Worm (Caenorhabditis elegans): ENCODE data around the gene nkb-3.

The nkb-3 gene

DNA sequence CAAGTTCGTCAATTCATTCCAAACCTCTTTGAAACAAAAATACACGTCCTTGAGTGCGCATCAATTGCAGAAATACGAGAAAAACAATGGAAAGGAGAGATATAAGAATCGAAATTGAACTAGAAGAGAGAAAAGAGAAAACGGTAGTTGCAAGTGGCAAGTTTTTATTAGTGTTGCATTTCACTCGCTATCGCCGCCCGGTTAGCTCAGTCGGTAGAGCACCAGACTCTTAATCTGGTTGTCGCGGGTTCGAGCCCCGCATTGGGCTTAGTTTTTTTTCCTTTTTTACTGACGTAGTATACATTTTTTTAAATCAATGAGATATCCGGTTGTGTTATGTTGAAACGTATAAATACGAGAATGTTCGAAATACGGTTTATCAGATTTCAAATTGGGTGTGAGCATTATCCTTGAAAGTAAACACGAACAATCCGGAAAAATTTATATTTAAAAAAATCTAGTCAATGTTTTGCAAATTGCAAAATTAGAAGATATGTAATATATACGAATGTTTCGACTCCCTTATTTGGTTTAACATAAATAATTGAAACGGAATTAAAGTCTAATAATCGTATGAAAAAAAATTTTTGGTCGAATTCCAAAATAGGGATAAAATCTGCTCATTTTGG lies 11.2 kb upstream of the nkb-3 start (continued):
- TF ChIP-seq gmeb-2 (tag; optimal IDR thresholded peaks at IDR 0.05) (peak; percentile 43), hlh-15 (tag; optimal IDR thresholded peaks at IDR 0.05) (peak; percentile 4), pat-9 (tag; optimal IDR thresholded peaks at IDR 0.05) (peak; percentile 21), che-1 (tag; optimal IDR thresholded peaks at IDR 0.05) (peak; percentile 32), syd-9 (tag; optimal IDR thresholded peaks at IDR 0.05) (no peak), sox-2 (GFP tag; IDR thresholded peaks at IDR 0.05) (no peak), ets-4 (tag; optimal IDR thresholded peaks at IDR 0.05) (no peak), eyg-1 (tag; optimal IDR thresholded peaks at IDR 0.05) (no peak), dve-1 (tag; optimal IDR thresholded peaks at IDR 0.05) (peak; percentile 36), madf-2 (tag; optimal IDR thresholded peaks at IDR 0.05) (peak; percentile 11), ceh-9 (tag; optimal IDR thresholded peaks at IDR 0.05) (no peak), unc-55 (GFP tag; optimal IDR thresholded peaks at IDR 0.05) (no peak), ceh-22 (tag; optimal IDR thresholded peaks at IDR 0.05) (no peak)

DNA sequence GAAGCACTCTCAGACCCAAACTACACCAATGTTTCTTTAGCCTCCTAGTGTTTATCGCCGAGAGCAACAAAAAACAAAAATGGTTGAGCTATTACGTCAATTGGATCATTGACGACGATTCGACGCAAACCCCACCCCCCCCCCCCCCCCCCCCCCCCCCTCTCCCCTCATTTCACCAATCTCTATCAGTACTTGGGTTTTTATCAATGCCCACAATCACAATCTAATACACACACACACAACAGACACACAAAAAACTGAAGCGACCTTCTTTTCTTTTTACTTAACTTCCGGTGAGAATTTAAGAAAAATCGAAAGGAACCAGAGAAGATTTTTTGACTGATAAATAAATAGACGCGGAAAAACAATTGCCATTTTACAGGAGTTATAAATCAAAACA lies 5.2 kb upstream of the nkb-3 start:
- TF ChIP-seq eyg-1 (tag; optimal IDR thresholded peaks at IDR 0.05), result no peak
- TF ChIP-seq hlh-30 (tag; optimal IDR thresholded peaks at IDR 0.05; ENCODE audit: insufficient read depth), result no peak
- no peak for TF ChIP-seq hlh-8 (tag; optimal IDR thresholded peaks at IDR 0.05)
- no peak for TF ChIP-seq ceh-18 (tag; optimal IDR thresholded peaks at IDR 0.05)
- no peak for TF ChIP-seq odd-2 (tag; optimal IDR thresholded peaks at IDR 0.05)
- TF ChIP-seq zip-5 (tag; optimal IDR thresholded peaks at IDR 0.05), result no peak
- no peak for TF ChIP-seq ama-1 (optimal IDR thresholded peaks at IDR 0.05)
- TF ChIP-seq ahr-1 (tag; optimal IDR thresholded peaks at IDR 0.05), result no peak
- no peak for TF ChIP-seq sox-4 (tag; optimal IDR thresholded peaks at IDR 0.05)
- TF ChIP-seq ceh-34 (tag; optimal IDR thresholded peaks at IDR 0.05), result no peak
- TF ChIP-seq unc-86 (tag; optimal IDR thresholded peaks at IDR 0.05), result no peak
- TF ChIP-seq ceh-24 (tag; optimal IDR thresholded peaks at IDR 0.05), result no peak

DNA sequence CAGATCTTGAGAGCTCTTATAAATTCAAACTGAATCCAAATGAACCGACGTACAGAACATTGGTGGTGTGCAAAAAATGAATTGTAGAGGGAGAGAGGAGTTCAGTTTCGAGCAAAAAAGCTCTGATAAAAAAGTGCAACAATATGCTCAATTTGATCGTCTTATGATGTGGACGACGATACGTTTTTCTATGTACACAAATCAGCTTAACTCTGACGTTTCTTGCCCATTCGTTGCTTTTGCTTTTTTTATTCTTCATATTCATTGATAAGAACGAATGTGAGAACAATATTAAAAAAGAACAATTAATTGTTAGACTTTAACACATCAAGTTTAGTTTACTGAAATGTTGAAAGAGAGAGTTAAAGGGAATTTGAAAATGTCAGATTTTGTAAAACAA lies 3.8 kb upstream of the nkb-3 start:
- TF ChIP-seq hlh-8 (tag; optimal IDR thresholded peaks at IDR 0.05) (no peak), fkh-6 (tag; optimal IDR thresholded peaks at IDR 0.05) (no peak), lim-6 (tag; optimal IDR thresholded peaks at IDR 0.05) (no peak), mec-3 (tag; optimal IDR thresholded peaks at IDR 0.05; ENCODE audit: borderline replicate concordance) (no peak), fax-1 (tag; optimal IDR thresholded peaks at IDR 0.05) (no peak), ceh-14 (tag; optimal IDR thresholded peaks at IDR 0.05) (no peak), K02D7.2 (tag; optimal IDR thresholded peaks at IDR 0.05) (no peak), sdc-2 (tag; optimal IDR thresholded peaks at IDR 0.05) (no peak), dmd-4 (tag; optimal IDR thresholded peaks at IDR 0.05; ENCODE audit: borderline replicate concordance) (no peak), ets-4 (tag; optimal IDR thresholded peaks at IDR 0.05) (no peak), ref-2 (tag; optimal IDR thresholded peaks at IDR 0.05) (no peak), dve-1 (tag; optimal IDR thresholded peaks at IDR 0.05) (no peak), ama-1 (optimal IDR thresholded peaks at IDR 0.05) (no peak), ceh-31 (tag; optimal IDR thresholded peaks at IDR 0.05) (no peak), hlh-30 (tag; optimal IDR thresholded peaks at IDR 0.05; ENCODE audit: insufficient read depth) (no peak)

DNA sequence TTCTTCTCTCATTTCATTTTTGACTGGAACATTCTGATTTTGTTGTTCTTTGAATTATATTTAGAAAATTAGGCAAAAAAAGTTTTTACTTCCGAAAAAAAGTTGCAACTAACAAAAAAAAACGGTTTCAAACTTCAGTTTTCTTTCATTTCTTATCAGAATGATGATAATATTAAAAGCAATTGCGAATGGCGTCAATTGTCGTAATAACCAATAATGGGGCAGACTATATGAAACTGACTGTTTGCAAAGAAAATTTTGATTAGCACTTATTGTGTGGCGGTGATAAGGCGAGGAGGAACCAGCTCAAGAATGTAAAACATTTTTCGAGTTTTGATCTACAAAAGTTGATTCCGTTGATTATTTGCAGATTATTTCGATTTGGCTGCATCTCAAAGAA lies 2.4 kb upstream of the nkb-3 start:
- TF ChIP-seq elt-2 (tag; optimal IDR thresholded peaks at IDR 0.05) (peak; percentile 65), pha-2 (tag; optimal IDR thresholded peaks at IDR 0.05) (no peak)

DNA sequence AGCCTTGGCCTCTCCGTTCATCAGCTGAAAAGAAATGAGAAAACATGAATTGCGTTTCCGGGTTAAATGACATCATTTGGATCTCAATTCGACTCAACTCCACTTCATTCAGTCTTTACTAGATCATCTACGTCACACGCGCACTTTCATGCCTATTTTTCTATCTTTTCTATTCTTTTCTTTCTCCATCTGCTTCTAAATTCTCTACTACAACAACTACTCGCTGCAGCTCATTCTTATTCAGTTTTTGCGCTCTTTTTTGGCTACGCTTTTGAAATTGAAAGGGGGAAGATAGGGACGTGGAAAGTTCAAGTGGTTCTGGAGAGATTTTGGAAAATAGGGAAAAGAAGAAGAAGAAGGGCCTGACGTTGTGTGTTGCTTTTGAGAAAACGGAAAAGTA lies 1.8 kb downstream of the nkb-3 start:
- TF ChIP-seq unc-42 (tag; optimal IDR thresholded peaks at IDR 0.05) (peak; percentile 86), fax-1 (tag; optimal IDR thresholded peaks at IDR 0.05) (no peak), nfya-1 (tag; optimal IDR thresholded peaks at IDR 0.05) (peak; percentile 14), ceh-31 (tag; optimal IDR thresholded peaks at IDR 0.05) (peak; percentile 34), eyg-1 (tag; optimal IDR thresholded peaks at IDR 0.05) (no peak)

Data from whole organism, late embryonic.